Worm (Caenorhabditis elegans) whole organism, early embryonic: ENCODE measurements around the gene K04A8.1.

ENCODE experiments used
- ama-1 ChIP-seq: fragments of 150-350 bp; optimal IDR thresholded peaks from 2 replicates; lab custom pipeline; 2014
- hmbx-1 ChIP-seq: sonication (generic microtip); optimal IDR thresholded peaks from 2 replicates; lab custom pipeline; 2016; ENCODE audit warnings: mild to moderate bottlenecking, missing genetic modification characterization, missing compliant biosample characterization
- hnd-1 ChIP-seq: sonication (generic microtip); optimal IDR thresholded peaks from 2 replicates; lab custom pipeline; 2016; ENCODE audit warnings: missing genetic modification characterization, missing compliant biosample characterization

- no peak for TF ChIP-seq ama-1 (lab: Kevin White, UChicago)
- no peak for TF ChIP-seq hmbx-1 (tag; lab: Kevin White, UChicago)
- no peak for TF ChIP-seq hnd-1 (tag; lab: Kevin White, UChicago)
Observed at ce11 chrV:6544999-6545398, 21.1 kb upstream of the K04A8.1 start.
